Fruit fly (Drosophila melanogaster) ovary, adult (tissue): Measurements from ENCODE around the gene Serinc.

ENCODE experiments used
- CG17801 ChIP-seq: fragments of 200-800 bp; optimal IDR thresholded peaks from 2 replicates; lab custom pipeline; 2019; ENCODE audit warnings: missing biosample characterization, mild to moderate bottlenecking, missing genetic modification characterization, moderate library complexity; ENCODE audit not compliant: partially characterized antibody

Serinc gene

DNA sequence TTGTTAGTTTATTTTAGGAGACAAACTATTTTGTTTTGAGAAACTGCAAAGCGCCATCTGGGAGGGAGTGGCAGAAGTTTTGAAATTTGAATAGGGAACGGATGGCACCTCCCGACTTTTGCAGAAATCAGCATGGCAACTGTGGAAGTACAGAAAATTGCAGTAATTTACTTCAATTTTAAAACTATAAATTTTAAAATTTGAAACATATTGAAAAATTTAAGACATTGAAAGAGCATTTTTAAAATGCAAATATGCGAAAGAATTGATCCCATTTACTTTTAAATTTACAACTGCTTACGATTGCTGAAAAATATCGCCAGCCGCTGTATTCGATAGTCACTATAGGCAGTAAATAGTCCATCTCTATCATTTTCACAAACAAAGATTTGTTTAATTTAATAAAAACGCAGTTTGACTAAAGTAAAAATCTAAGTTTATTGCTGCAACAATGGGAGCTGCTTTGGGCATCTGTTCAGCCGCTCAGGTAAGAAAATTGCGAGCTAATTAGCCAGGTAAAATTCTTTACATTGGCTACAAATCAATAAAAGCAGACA, at the start of gene Serinc:
Gene Serinc, plus strand, starts transcription at position 329 of the 557 bp plus-strand sequence.
- TF ChIP-seq CG17801 (GFP tag; lab: Kevin White, UChicago), result peak; percentile 47

- TF ChIP-seq CG17801 (GFP tag; lab: Kevin White, UChicago), result no peak
Observed at dm6 chr3L:16364182-16364581, 48.3 kb upstream of the Serinc start.

DNA sequence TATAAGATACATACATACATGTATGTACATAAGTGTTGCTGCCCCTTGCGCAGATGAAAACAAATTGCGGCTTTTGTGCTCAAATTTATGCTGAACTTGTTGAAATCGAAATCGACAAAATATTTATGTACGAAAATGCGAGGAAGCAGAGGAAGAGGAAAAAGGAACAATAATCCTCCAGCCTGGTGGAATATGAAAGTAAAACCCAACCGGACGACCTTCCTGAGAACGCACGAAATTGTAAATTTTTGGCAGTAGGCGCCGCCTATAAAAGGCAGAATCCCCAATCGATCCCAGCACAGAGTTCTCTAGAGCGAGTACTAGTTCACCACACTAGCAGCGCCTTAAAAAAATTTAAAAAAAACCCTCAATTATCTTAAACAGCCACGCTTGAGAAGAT, 47.9 kb upstream of the Serinc start, which contains the start of gene Cpr72Eb:
Gene Cpr72Eb, plus strand, starts transcription at position 301 of the 400 bp plus-strand sequence.
- no peak for TF ChIP-seq CG17801 (GFP tag; lab: Kevin White, UChicago)

DNA sequence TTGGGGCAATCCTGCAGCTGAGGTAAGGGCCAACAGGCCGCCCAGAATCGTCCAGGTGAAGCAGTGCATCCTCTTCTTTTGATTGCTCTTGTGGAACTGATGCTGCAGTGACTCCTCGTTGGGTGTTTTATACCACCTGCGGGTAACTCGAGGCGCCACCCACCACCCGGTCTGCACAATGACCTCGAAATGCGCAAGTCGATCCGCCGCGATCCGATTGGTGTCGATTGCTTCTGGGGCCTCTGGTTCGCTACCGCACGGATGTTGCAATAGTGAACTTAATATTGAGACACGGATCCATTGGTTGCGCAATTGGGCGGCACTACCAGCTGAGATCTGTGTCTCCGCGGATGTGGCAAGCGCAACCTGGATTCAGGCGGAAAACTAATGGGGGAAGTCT, 45.3 kb upstream of the Serinc start, which contains the start of gene Cpr72Ec:
Gene Cpr72Ec, minus strand, starts transcription at position 101 of the 400 bp plus-strand sequence.
- no peak for TF ChIP-seq CG17801 (GFP tag; lab: Kevin White, UChicago)

dm6 chr3L:16368199-16368598, 44.3 kb upstream of the Serinc start, which contains the start of gene CG4842:
Gene CG4842, plus strand, starts transcription at chr3L:16368389.
- no peak for TF ChIP-seq CG17801 (GFP tag; lab: Kevin White, UChicago)

- TF ChIP-seq CG17801 (GFP tag; lab: Kevin White, UChicago), result no peak
Observed at dm6 chr3L:16369526-16369925, 43.0 kb upstream of the Serinc start, which contains the start of gene CG18814. Gene CG18814, plus strand, starts transcription at chr3L:16369826.

dm6 chr3L:16377768-16378764, 34.5 kb upstream of the Serinc start, which contains the start of gene roq:
Gene roq, minus strand, starts transcription at chr3L:16378566.
- peak; percentile 21 for TF ChIP-seq CG17801 (GFP tag; lab: Kevin White, UChicago)

- peak; percentile 74 for TF ChIP-seq CG17801 (GFP tag; lab: Kevin White, UChicago)
Observed at dm6 chr3L:16380770-16381169, 31.8 kb upstream of the Serinc start.

dm6 chr3L:16381184-16381797, 31.2 kb upstream of the Serinc start, which contains the start of gene Agpat4:
Gene Agpat4, minus strand, starts transcription at chr3L:16381570.
- TF ChIP-seq CG17801 (GFP tag; lab: Kevin White, UChicago), result no peak

DNA sequence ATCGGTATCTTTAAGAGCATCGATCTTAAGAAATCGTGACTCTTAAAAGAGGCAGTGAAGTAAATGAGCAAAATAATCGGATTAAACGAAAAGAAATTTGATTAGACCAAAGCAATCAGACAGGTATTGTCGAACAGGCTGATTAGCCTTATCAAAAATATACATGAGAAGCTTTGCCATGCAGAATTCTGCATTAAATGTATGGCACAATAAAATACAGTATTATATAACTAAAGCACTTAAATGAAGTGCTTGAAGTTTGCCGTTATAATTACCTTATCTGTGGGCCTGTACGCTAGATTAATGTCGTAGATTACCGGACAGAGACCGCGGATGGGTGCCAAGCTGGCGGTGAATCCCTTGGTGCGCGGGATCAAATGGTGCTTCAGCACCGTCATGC, 29.5 kb upstream of the Serinc start:
- no peak for TF ChIP-seq CG17801 (GFP tag; lab: Kevin White, UChicago)

- no peak for TF ChIP-seq CG17801 (GFP tag; lab: Kevin White, UChicago)
Observed at dm6 chr3L:16384145-16384705, 28.3 kb upstream of the Serinc start.

- TF ChIP-seq CG17801 (GFP tag; lab: Kevin White, UChicago), result peak; percentile 73
Observed at dm6 chr3L:16385252-16385879, 27.2 kb upstream of the Serinc start.

dm6 chr3L:16385880-16386584, 26.5 kb upstream of the Serinc start, which contains the start of the genes Agpat3 and RAF2:
Gene Agpat3, minus strand, starts transcription at chr3L:16385957.
Gene RAF2, plus strand, starts transcription at chr3L:16386327.
- TF ChIP-seq CG17801 (GFP tag; lab: Kevin White, UChicago), result no peak
